Worm (Caenorhabditis elegans) whole organism, late embryonic: ENCODE data around the gene npax-1.

Experiments
- F13H6.1 ChIP-seq: sonication (generic microtip); optimal IDR thresholded peaks from 2 replicates; lab custom pipeline; 2016; ENCODE audit warnings: missing genetic modification characterization, missing compliant biosample characterization
- che-1 ChIP-seq: sonication (generic microtip); optimal IDR thresholded peaks from 2 replicates; lab custom pipeline; 2016; ENCODE audit warnings: mild to moderate bottlenecking, missing genetic modification characterization, missing compliant biosample characterization
- pqm-1 ChIP-seq: sonication (generic microtip); optimal IDR thresholded peaks from 2 replicates; lab custom pipeline; 2016; ENCODE audit warnings: missing genetic modification characterization, missing compliant biosample characterization
- tbx-2 ChIP-seq: sonication (generic microtip); optimal IDR thresholded peaks from 2 replicates; lab custom pipeline; 2016; ENCODE audit warnings: missing genetic modification characterization, missing compliant biosample characterization
- unc-86 ChIP-seq: sonication (generic microtip); optimal IDR thresholded peaks from 2 replicates; lab custom pipeline; 2016; ENCODE audit warnings: missing genetic modification characterization, missing compliant biosample characterization

- TF ChIP-seq che-1 (tag; lab: Kevin White, UChicago) (no peak), tbx-2 (tag; lab: Kevin White, UChicago) (no peak), pqm-1 (tag; lab: Kevin White, UChicago) (no peak), unc-86 (tag; lab: Kevin White, UChicago) (no peak), F13H6.1 (tag; lab: Kevin White, UChicago) (no peak)
These were observed 26.1 kb upstream of the npax-1 start for ce11 chrII:7357176-7357575.
